Worm (Caenorhabditis elegans) whole organism, L4 larva: ENCODE data around the gene lact-5.

Experiments
- F26F4.8 ChIP-seq: fragments of 200-800 bp; sonication (Bioruptor generic); conservative IDR thresholded peaks from 2 replicates; pipeline ENCODE4 v1.3.6; 2022; ENCODE audit warnings: missing genetic modification characterization, missing compliant biosample characterization
- T20F7.1 ChIP-seq: fragments of 200-800 bp; sonication (Bioruptor generic); optimal IDR thresholded peaks from 2 replicates; lab custom pipeline; 2018; ENCODE audit warnings: mild to moderate bottlenecking, missing genetic modification characterization, missing compliant biosample characterization
- fkh-10 ChIP-seq: fragments of 150-350 bp; optimal IDR thresholded peaks from 2 replicates; lab custom pipeline; 2014; ENCODE audit warnings: missing biosample characterization, missing genetic modification reagents, missing genetic modification characterization
- hlh-11 ChIP-seq: fragments of 200-800 bp; sonication (Bioruptor generic); optimal IDR thresholded peaks from 2 replicates; lab custom pipeline; 2018; ENCODE audit warnings: mild to moderate bottlenecking, missing genetic modification characterization, missing compliant biosample characterization
- jun-1 ChIP-seq: fragments of 150-350 bp; optimal IDR thresholded peaks from 2 replicates; lab custom pipeline; 2014; ENCODE audit warnings: missing biosample characterization, missing genetic modification reagents, missing genetic modification characterization
- lin-13 ChIP-seq: fragments of 150-350 bp; optimal IDR thresholded peaks from 2 replicates; lab custom pipeline; 2014; ENCODE audit warnings: missing biosample characterization, missing genetic modification reagents, missing genetic modification characterization
- mdl-1 ChIP-seq, 2 experiments: fragments of 150-350 bp in 1 of 2; sonication (generic microtip) in 1 of 2; optimal IDR thresholded peaks; 2 replicates each; lab custom pipeline; 2014 to 2017; ENCODE audit warnings: missing biosample characterization in 2 of 2, missing genetic modification characterization in 2 of 2
- php-3 ChIP-seq: fragments of 200-800 bp; sonication (Bioruptor generic); IDR thresholded peaks from 2 replicates; pipeline ENCODE4 v1.3.6; 2022; ENCODE audit warnings: missing genetic modification reagents, missing genetic modification characterization, missing compliant biosample characterization
- skn-1 ChIP-seq: fragments of 150-350 bp; optimal IDR thresholded peaks from 2 replicates; lab custom pipeline; 2014; ENCODE audit warnings: missing biosample characterization, missing genetic modification characterization
- spr-1 ChIP-seq: sonication (generic microtip); optimal IDR thresholded peaks from 2 replicates; lab custom pipeline; 2016; ENCODE audit warnings: mild to moderate bottlenecking, missing genetic modification characterization, missing compliant biosample characterization
- unc-62 ChIP-seq, 3 experiments: fragments of 150-350 bp in 1 of 3; sonication (generic microtip); optimal IDR thresholded peaks in 2 of 3; peaks in 1 of 3; 1 replicate in 1 of 3; 2 replicates in 2 of 3; lab custom pipeline; 2014 to 2017; ENCODE audit warnings: missing biosample characterization in 3 of 3, missing genetic modification characterization in 3 of 3, missing genetic modification reagents in 3 of 3, missing genotype in 1 of 3
- ztf-11 ChIP-seq: fragments of 150-350 bp; optimal IDR thresholded peaks from 2 replicates; lab custom pipeline; 2014; ENCODE audit warnings: missing biosample characterization, missing genetic modification characterization

ce11 chrII:4806261-4806660, 15.3 kb downstream of the lact-5 start:
- TF ChIP-seq T20F7.1 (GFP tag; lab: Kevin White, UChicago) = no peak
- no peak for TF ChIP-seq F26F4.8 (GFP tag; lab: Robert Waterston, UW)
- TF ChIP-seq hlh-11 (tag; lab: Kevin White, UChicago) = no peak
- no peak for TF ChIP-seq skn-1 (tag; lab: Kevin White, UChicago)
- TF ChIP-seq ztf-11 (tag; lab: Kevin White, UChicago) = no peak
- TF ChIP-seq php-3 (GFP tag; lab: Robert Waterston, UW) = no peak
- no peak for TF ChIP-seq fkh-10 (GFP tag; lab: Kevin White, UChicago)
- no peak for TF ChIP-seq spr-1 (tag; lab: Kevin White, UChicago)
- no peak for TF ChIP-seq lin-13 (GFP tag; lab: Kevin White, UChicago)
- no peak for TF ChIP-seq mdl-1 (tag; optimal IDR thresholded peaks at IDR 0.05; lab: Kevin White, UChicago)
- TF ChIP-seq jun-1 (tag; lab: Kevin White, UChicago) = no peak
- peak in 1 of 2 experiments; percentile 81 for TF ChIP-seq unc-62 (GFP tag; optimal IDR thresholded peaks at IDR 0.05 in 1 of 2; lab: Kevin White, UChicago)
- TF ChIP-seq unc-62 (tag; optimal IDR thresholded peaks at IDR 0.05; lab: Kevin White, UChicago) = no peak
